Fruit fly (Drosophila melanogaster): ENCODE results near the gene CG43133.

Gene CG43133

dm6 chrX:18130168-18130567 is at the start of gene CG43133:
Gene CG43133 (minus strand): TSS chrX:18130178.
- TF ChIP-seq CG17801 (GFP tag; optimal IDR thresholded peaks at IDR 0.05; ENCODE audit: partially characterized antibody) = no peak

- TF ChIP-seq CG17801 (GFP tag; optimal IDR thresholded peaks at IDR 0.05; ENCODE audit: partially characterized antibody) = no peak
Observed at dm6 chrX:18179372-18179771, 49.4 kb upstream of the CG43133 start, which contains the start of gene Andorra. Gene Andorra (minus strand): TSS chrX:18179472.

DNA sequence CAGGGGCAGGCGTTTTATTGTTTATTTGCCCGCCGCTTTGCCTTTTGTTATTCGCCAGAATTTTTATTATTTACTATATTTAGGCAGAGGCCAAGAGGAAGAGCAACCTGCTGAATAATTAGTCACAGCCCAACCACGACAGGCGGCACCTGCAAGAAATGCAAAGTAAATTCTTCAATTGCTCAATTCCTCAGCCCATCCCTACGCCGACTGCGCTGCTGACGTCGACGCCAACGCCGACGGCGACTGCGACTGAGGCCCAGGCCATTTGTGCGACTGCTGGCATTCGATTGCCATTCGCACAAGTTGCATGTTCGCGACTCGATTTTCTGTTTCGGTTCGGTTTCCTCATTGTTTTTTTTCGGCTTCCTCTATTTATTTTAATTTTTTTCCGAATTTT is 47.3 kb upstream of the CG43133 start, which contains the start of gene Frq2:
TSS of gene Frq2 (plus strand) at position 301 of the 400 bp plus-strand sequence.
- no peak for TF ChIP-seq CG17801 (GFP tag; optimal IDR thresholded peaks at IDR 0.05; ENCODE audit: partially characterized antibody)

DNA sequence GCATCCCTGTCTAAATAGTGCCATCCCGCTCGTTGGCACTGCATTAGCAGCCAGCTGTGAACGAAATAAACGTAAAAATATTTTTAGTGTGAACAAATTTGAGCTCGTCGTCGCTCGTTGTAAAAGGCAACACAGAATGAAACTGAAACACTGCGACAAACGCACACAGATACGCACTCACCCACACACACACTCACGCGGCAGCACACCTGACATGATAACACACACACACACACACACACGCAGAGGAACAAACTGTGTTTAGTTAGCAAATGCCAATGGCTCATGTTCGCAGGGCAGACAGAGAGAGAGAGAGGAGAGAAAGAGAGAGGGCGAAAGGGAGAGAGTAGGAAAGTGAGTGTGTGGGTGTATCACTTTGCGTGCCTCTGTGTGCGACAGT is 29.0 kb upstream of the CG43133 start:
- TF ChIP-seq CG17801 (GFP tag; optimal IDR thresholded peaks at IDR 0.05; ENCODE audit: partially characterized antibody) = no peak

- TF ChIP-seq CG17801 (GFP tag; optimal IDR thresholded peaks at IDR 0.05; ENCODE audit: partially characterized antibody) = no peak
Observed at dm6 chrX:18154955-18155419, 25.0 kb upstream of the CG43133 start, which contains the start of gene Frq1. Gene Frq1 (plus strand): TSS chrX:18155369.

- TF ChIP-seq CG17801 (GFP tag; optimal IDR thresholded peaks at IDR 0.05; ENCODE audit: partially characterized antibody) = no peak
Observed at dm6 chrX:18153001-18153400, 23.0 kb upstream of the CG43133 start.

dm6 chrX:18151323-18151722 is 21.3 kb upstream of the CG43133 start:
- TF ChIP-seq CG17801 (GFP tag; optimal IDR thresholded peaks at IDR 0.05; ENCODE audit: partially characterized antibody) = no peak

DNA sequence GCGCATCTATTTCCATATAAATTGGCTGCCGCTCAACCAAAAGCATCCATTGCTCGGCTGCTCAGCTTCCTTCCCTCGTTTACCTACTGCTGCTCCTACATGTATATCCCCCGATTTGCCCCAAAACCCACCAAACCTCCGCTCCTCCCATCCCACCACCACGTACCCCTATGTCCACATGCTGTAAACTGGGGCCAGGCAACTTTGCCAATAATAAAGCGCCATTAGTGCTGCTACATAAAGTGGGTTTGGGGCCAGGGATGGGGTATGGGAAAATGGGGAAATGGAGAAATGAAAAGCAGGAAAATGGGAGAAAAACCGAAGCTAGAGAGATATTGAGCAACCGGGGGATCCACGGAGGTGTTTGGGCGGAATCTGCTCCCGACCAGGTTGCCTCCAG is 19.3 kb upstream of the CG43133 start:
- TF ChIP-seq CG17801 (GFP tag; optimal IDR thresholded peaks at IDR 0.05; ENCODE audit: partially characterized antibody) = no peak

dm6 chrX:18140932-18141587 is 11.1 kb upstream of the CG43133 start:
- TF ChIP-seq CG17801 (GFP tag; optimal IDR thresholded peaks at IDR 0.05; ENCODE audit: partially characterized antibody) = no peak

DNA sequence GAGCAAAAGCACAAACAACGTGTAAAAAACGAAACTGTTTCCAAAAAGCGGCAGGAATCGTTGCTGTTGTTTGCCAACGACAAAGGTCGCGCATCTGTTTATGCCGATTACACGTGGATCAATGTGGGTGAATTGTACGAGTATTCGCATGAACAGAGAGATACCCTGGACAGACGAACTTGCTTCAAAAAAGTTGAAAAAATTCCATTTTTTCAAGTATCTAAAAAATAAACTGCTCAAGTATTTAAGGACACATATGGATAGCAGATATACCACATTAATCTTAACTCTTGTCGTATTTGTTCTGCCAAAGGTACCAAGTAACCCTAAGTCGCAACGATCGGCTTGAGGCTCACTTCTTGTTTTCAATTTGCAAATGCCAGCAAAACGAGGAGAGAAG is 10.0 kb upstream of the CG43133 start:
- no peak for TF ChIP-seq CG17801 (GFP tag; optimal IDR thresholded peaks at IDR 0.05; ENCODE audit: partially characterized antibody)

- no peak for TF ChIP-seq CG17801 (GFP tag; optimal IDR thresholded peaks at IDR 0.05; ENCODE audit: partially characterized antibody)
Observed at dm6 chrX:18138297-18138696, 8.3 kb upstream of the CG43133 start, which contains the start of gene CG43229. Gene CG43229 (plus strand): TSS chrX:18138542.

dm6 chrX:18136910-18137849 is 7.2 kb upstream of the CG43133 start, which contains the start of gene ari-1:
Gene ari-1 (minus strand): TSS chrX:18137784.
- no peak for TF ChIP-seq CG17801 (GFP tag; optimal IDR thresholded peaks at IDR 0.05; ENCODE audit: partially characterized antibody)

- TF ChIP-seq CG17801 (GFP tag; optimal IDR thresholded peaks at IDR 0.05; ENCODE audit: partially characterized antibody) = no peak
Observed at dm6 chrX:18136059-18136458, 6.1 kb upstream of the CG43133 start.

dm6 chrX:18129297-18129696 is 681 bp downstream of the CG43133 start:
- no peak for TF ChIP-seq CG17801 (GFP tag; optimal IDR thresholded peaks at IDR 0.05; ENCODE audit: partially characterized antibody)

dm6 chrX:18125520-18125919 is 4.5 kb downstream of the CG43133 start:
- TF ChIP-seq CG17801 (GFP tag; optimal IDR thresholded peaks at IDR 0.05; ENCODE audit: partially characterized antibody) = no peak

dm6 chrX:18118519-18118918 is 11.5 kb downstream of the CG43133 start:
- no peak for TF ChIP-seq CG17801 (GFP tag; optimal IDR thresholded peaks at IDR 0.05; ENCODE audit: partially characterized antibody)
